Worm (Caenorhabditis elegans): Measurements from ENCODE around the gene Y53G8AM.7.

DNA sequence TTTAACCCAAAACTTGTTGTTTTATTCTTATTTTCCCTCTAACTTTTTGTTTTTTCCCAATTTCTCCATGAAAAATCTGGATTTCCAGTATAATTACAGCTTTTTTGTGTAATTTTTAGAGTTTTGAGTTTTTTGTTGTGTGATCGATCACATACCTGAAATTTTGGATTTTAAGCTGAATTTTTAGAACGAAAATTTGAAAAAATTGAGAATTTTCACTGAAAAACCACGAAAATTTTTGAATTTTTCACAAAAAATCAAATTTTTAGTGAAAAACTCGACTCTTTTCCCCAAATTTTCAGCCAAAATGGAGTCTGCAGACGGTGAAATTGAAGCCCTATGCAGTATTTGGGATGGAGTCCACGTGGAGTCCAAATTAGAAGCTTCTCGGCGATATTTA is 30.6 kb upstream of the Y53G8AM.7 start, which contains the start of gene Y53G8AR.5:
- TF ChIP-seq lsy-2 (tag; optimal IDR thresholded peaks at IDR 0.05) (no peak), unc-39 (tag; optimal IDR thresholded peaks at IDR 0.05) (no peak), cnd-1 (tag; optimal IDR thresholded peaks at IDR 0.05) (no peak), snpc-4 (tag; optimal IDR thresholded peaks at IDR 0.05) (no peak)
